Fruit fly (Drosophila melanogaster) S2 (cell line): ENCODE data around the gene CG16986.

Source experiments
- CG8478 ChIP-seq: fragments of >200 bp; optimal IDR thresholded peaks from 2 replicates; lab custom pipeline; 2018
- CTCF ChIP-seq, 2 experiments: fragments of >200 bp; optimal IDR thresholded peaks; 2 replicates each; lab custom pipeline; 2018

dm6 chr3L:2568274-2568673, 31.9 kb upstream of the CG16986 start:
- TF ChIP-seq CG8478 (lab: Kevin White, UChicago) (no peak), CTCF (optimal IDR thresholded peaks at IDR 0.05; lab: Kevin White, UChicago) (no peak)
